Worm (Caenorhabditis elegans) whole organism, early embryonic: Measurements from ENCODE around the gene emb-27.

Experiments used
- B0310.2 ChIP-seq: sonication (generic microtip); optimal IDR thresholded peaks from 2 replicates; lab custom pipeline; 2016; ENCODE audit warnings: mild to moderate bottlenecking, missing genetic modification characterization, missing compliant biosample characterization
- ama-1 ChIP-seq: fragments of 150-350 bp; optimal IDR thresholded peaks from 2 replicates; lab custom pipeline; 2014
- ceh-36 ChIP-seq: sonication (generic microtip); optimal IDR thresholded peaks from 2 replicates; lab custom pipeline; 2016; ENCODE audit warnings: missing genetic modification characterization, inconsistent platforms, missing compliant biosample characterization
- ets-7 ChIP-seq: sonication (generic microtip); optimal IDR thresholded peaks from 2 replicates; lab custom pipeline; 2016; ENCODE audit warnings: missing genotype, missing genetic modification characterization, missing compliant biosample characterization
- flt-1 ChIP-seq: fragments of 200-800 bp; sonication (Bioruptor generic); IDR thresholded peaks from 2 replicates; pipeline ENCODE4 v1.3.6; 2022; ENCODE audit warnings: missing genetic modification characterization, missing compliant biosample characterization
- hmg-4 ChIP-seq: fragments of 200-800 bp; sonication (Bioruptor generic); optimal IDR thresholded peaks from 2 replicates; lab custom pipeline; 2018; ENCODE audit warnings: mild to moderate bottlenecking, missing genetic modification characterization, missing compliant biosample characterization
- pes-1 ChIP-seq: fragments of 200-800 bp; sonication (Bioruptor generic); IDR thresholded peaks from 2 replicates; pipeline ENCODE4 v1.3.6; 2022; ENCODE audit warnings: missing genetic modification reagents, missing genetic modification characterization, missing compliant biosample characterization
- scrt-1 ChIP-seq: fragments of 200-800 bp; sonication (Bioruptor generic); IDR thresholded peaks from 2 replicates; pipeline ENCODE4 v1.3.6; 2022; ENCODE audit warnings: missing genetic modification characterization, missing compliant biosample characterization
- tbx-11 ChIP-seq: fragments of 200-800 bp; sonication (Bioruptor generic); IDR thresholded peaks from 2 replicates; pipeline ENCODE4 v1.3.6; 2022; ENCODE audit warnings: missing genetic modification characterization, missing compliant biosample characterization
- tra-4 ChIP-seq: sonication (generic microtip); optimal IDR thresholded peaks from 2 replicates; lab custom pipeline; 2017; ENCODE audit warnings: missing genetic modification characterization, missing compliant biosample characterization

DNA sequence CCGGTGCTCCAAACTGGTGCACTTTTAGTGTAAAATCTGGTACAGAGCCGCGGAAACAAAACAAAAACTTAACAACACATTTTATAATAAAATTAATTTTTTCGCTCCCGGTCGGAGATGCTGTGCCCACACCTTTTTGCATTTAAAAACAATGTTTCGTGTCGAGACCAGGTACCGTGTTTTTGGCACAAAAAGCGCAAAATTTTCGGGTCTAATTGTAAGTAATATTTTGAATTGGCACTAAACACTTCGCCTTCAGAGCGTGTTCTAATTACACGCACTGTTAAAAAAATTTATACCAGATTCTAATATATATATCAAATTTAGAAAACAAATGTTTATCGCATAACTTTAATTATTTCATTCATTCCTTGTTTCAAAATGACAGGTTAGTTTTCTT is 19.5 kb upstream of the emb-27 start, which contains the start of gene dylt-3:
- TF ChIP-seq ama-1 (lab: Kevin White, UChicago) = no peak
- TF ChIP-seq hmg-4 (GFP tag; lab: Kevin White, UChicago) = no peak
- TF ChIP-seq flt-1 (GFP tag; lab: Robert Waterston, UW) = no peak
- no peak for TF ChIP-seq tra-4 (tag; lab: Kevin White, UChicago)
- no peak for TF ChIP-seq B0310.2 (tag; lab: Kevin White, UChicago)
- TF ChIP-seq ceh-36 = no peak
- TF ChIP-seq scrt-1 (GFP tag; lab: Robert Waterston, UW) = no peak
- TF ChIP-seq ets-7 (tag; lab: Kevin White, UChicago) = no peak
- TF ChIP-seq pes-1 (GFP tag; lab: Robert Waterston, UW) = no peak
- no peak for TF ChIP-seq tbx-11
